Worm (Caenorhabditis elegans): Measurements from ENCODE around the gene ttr-57.

The ttr-57 gene

ce11 chrV:20604606-20605155 is at the start of gene ttr-57:
ttr-57 (plus strand) TSS chrV:20605105.
- TF ChIP-seq nhr-11 (tag; optimal IDR thresholded peaks at IDR 0.05) (no peak), pag-3 (tag; optimal IDR thresholded peaks at IDR 0.05; ENCODE audit: borderline replicate concordance) (no peak), mec-3 (tag; optimal IDR thresholded peaks at IDR 0.05; ENCODE audit: borderline replicate concordance) (no peak), pqm-1 (tag; optimal IDR thresholded peaks at IDR 0.05) (no peak), npax-4 (tag; optimal IDR thresholded peaks at IDR 0.05) (no peak), ahr-1 (tag; optimal IDR thresholded peaks at IDR 0.05) (no peak), hlh-30 (tag; optimal IDR thresholded peaks at IDR 0.05; ENCODE audit: insufficient read depth) (no peak), ceh-2 (tag; optimal IDR thresholded peaks at IDR 0.05) (no peak), pax-1 (tag; optimal IDR thresholded peaks at IDR 0.05) (no peak), ceh-22 (tag; optimal IDR thresholded peaks at IDR 0.05) (no peak), che-1 (tag; optimal IDR thresholded peaks at IDR 0.05) (no peak), fkh-6 (tag; optimal IDR thresholded peaks at IDR 0.05) (no peak), rnt-1 (tag; optimal IDR thresholded peaks at IDR 0.05) (no peak), ttx-3 (tag; optimal IDR thresholded peaks at IDR 0.05) (no peak), ceh-14 (tag; optimal IDR thresholded peaks at IDR 0.05) (no peak), tbx-2 (tag; optimal IDR thresholded peaks at IDR 0.05) (no peak), C38D4.7 (GFP tag; optimal IDR thresholded peaks at IDR 0.05) (no peak), tbx-7 (tag; optimal IDR thresholded peaks at IDR 0.05) (no peak), ama-1 (optimal IDR thresholded peaks at IDR 0.05) (no peak)

ce11 chrV:20555120-20555519 is 49.8 kb upstream of the ttr-57 start, which contains the start of gene Y38H6C.21:
Y38H6C.21 (minus strand) TSS chrV:20555267.
- TF ChIP-seq hlh-8 (tag; optimal IDR thresholded peaks at IDR 0.05) (no peak), ceh-34 (tag; optimal IDR thresholded peaks at IDR 0.05) (no peak), eyg-1 (tag; optimal IDR thresholded peaks at IDR 0.05) (no peak), lin-11 (tag; optimal IDR thresholded peaks at IDR 0.05) (no peak), C38D4.7 (GFP tag; optimal IDR thresholded peaks at IDR 0.05) (no peak), lim-6 (tag; optimal IDR thresholded peaks at IDR 0.05) (no peak)

- TF ChIP-seq fkh-10 (GFP tag; optimal IDR thresholded peaks at IDR 0.05) (no peak), fkh-6 (tag; optimal IDR thresholded peaks at IDR 0.05) (no peak)
Measured at ce11 chrV:20556260-20556659, 48.6 kb upstream of the ttr-57 start, which contains the start of gene Y38H6C.23. Y38H6C.23 (minus strand) TSS chrV:20556360.

ce11 chrV:20558270-20558669 is 46.6 kb upstream of the ttr-57 start, which contains the start of gene abf-4:
abf-4 (minus strand) TSS chrV:20558370.
- TF ChIP-seq dmd-4 (tag; optimal IDR thresholded peaks at IDR 0.05; ENCODE audit: borderline replicate concordance) = no peak
- no peak for TF ChIP-seq ceh-14 (tag; optimal IDR thresholded peaks at IDR 0.05)
- no peak for TF ChIP-seq pax-1 (tag; optimal IDR thresholded peaks at IDR 0.05)
- no peak for TF ChIP-seq ztf-16 (tag; optimal IDR thresholded peaks at IDR 0.05)
- no peak for TF ChIP-seq ceh-18 (tag; optimal IDR thresholded peaks at IDR 0.05)
- no peak for TF ChIP-seq ceh-30 (tag; optimal IDR thresholded peaks at IDR 0.05)
- no peak for TF ChIP-seq C38D4.7 (GFP tag; optimal IDR thresholded peaks at IDR 0.05)
- no peak for TF ChIP-seq zip-5 (tag; optimal IDR thresholded peaks at IDR 0.05)
- no peak for TF ChIP-seq elt-4 (tag; optimal IDR thresholded peaks at IDR 0.05)
- TF ChIP-seq K02D7.2 (tag; optimal IDR thresholded peaks at IDR 0.05) = no peak
- TF ChIP-seq lin-11 (tag; optimal IDR thresholded peaks at IDR 0.05) = no peak
- TF ChIP-seq hlh-6 (tag; optimal IDR thresholded peaks at IDR 0.05) = no peak
- TF ChIP-seq rnt-1 (tag; optimal IDR thresholded peaks at IDR 0.05) = no peak
- no peak for TF ChIP-seq unc-86 (tag; optimal IDR thresholded peaks at IDR 0.05)
- TF ChIP-seq ceh-19 (GFP tag; optimal IDR thresholded peaks at IDR 0.05) = no peak
- TF ChIP-seq ttx-3 (tag; optimal IDR thresholded peaks at IDR 0.05) = no peak
- no peak for TF ChIP-seq lim-6 (tag; optimal IDR thresholded peaks at IDR 0.05)
- TF ChIP-seq eyg-1 (tag; optimal IDR thresholded peaks at IDR 0.05) = no peak
- no peak for TF ChIP-seq sdc-2 (tag; optimal IDR thresholded peaks at IDR 0.05)
- no peak for TF ChIP-seq pha-2 (tag; optimal IDR thresholded peaks at IDR 0.05)
